Worm (Caenorhabditis elegans): Measurements from ENCODE around the gene htas-1.
A peak's percentile ranks its signal among the peaks of the same experiment; 100 is the strongest.

Gene htas-1

ce11 chrIV:9673683-9674336 lies 9.5 kb downstream of the htas-1 start:
- TF ChIP-seq nfyb-1 (GFP tag; IDR thresholded peaks at IDR 0.05): 0 out of 2 replicates have a peak, but pooled peaks have one; percentile 8
- TF ChIP-seq dpff-1 (tag; optimal IDR thresholded peaks at IDR 0.05): no peak
- TF ChIP-seq pbrm-1 (GFP tag; IDR thresholded peaks at IDR 0.05): no peak
- TF ChIP-seq nhr-80 (tag; optimal IDR thresholded peaks at IDR 0.05): peak; percentile 29
- no peak for TF ChIP-seq F49E8.2 (tag; optimal IDR thresholded peaks at IDR 0.05; ENCODE audit: insufficient read depth)
- TF ChIP-seq ZK185.1 (tag; optimal IDR thresholded peaks at IDR 0.05; ENCODE audit: poor library complexity, severe bottlenecking): no peak

ce11 chrIV:9673206-9673605 lies 10.1 kb downstream of the htas-1 start:
- no peak for TF ChIP-seq F52B5.7 (tag; optimal IDR thresholded peaks at IDR 0.05)
- no peak for TF ChIP-seq ekl-4 (GFP tag; IDR thresholded peaks at IDR 0.05)
- TF ChIP-seq dox-1 (GFP tag; IDR thresholded peaks at IDR 0.05): no peak
- no peak for TF ChIP-seq bed-2 (GFP tag; IDR thresholded peaks at IDR 0.05)
- TF ChIP-seq hsf-1 (GFP tag; IDR thresholded peaks at IDR 0.05): no peak
- TF ChIP-seq lag-1 (GFP tag; IDR thresholded peaks at IDR 0.05): no peak
- TF ChIP-seq ceh-27 (GFP tag; optimal IDR thresholded peaks at IDR 0.05): no peak

DNA sequence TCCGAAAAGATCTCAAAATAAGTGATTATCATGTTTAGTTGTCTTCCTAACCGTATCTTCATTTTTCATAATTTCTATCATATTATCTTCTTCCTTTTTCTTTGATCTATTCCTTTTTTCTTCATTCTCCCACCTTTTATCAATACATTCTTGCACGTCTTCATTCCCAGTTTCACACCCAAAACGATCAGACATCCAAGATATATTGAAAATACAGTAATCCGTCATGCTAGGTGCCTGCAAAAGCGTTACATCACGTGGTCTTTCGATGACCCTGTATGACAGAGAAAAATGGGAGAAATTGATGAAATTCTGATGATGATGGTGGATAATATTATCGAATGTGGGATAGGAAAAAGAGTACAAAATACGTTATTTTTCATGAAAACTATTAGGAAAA lies 10.9 kb downstream of the htas-1 start:
- no peak for TF ChIP-seq lin-54 (GFP tag; optimal IDR thresholded peaks at IDR 0.05)
- TF ChIP-seq lin-40 (tag; optimal IDR thresholded peaks at IDR 0.05): peak; percentile 53
- TF ChIP-seq ztf-26 (tag; optimal IDR thresholded peaks at IDR 0.05): peak; percentile 47
- no peak for TF ChIP-seq him-1 (tag; optimal IDR thresholded peaks at IDR 0.05)
- TF ChIP-seq hmg-1.2 (GFP tag; IDR thresholded peaks at IDR 0.05): no peak
- TF ChIP-seq Y53F4B.3 (GFP tag; IDR thresholded peaks at IDR 0.05): no peak
- TF ChIP-seq cebp-1 (GFP tag; IDR thresholded peaks at IDR 0.05): no peak
- peak; percentile 33 for TF ChIP-seq cebp-1 (tag; optimal IDR thresholded peaks at IDR 0.05)
- no peak for TF ChIP-seq F57C9.4 (tag; optimal IDR thresholded peaks at IDR 0.05)
- TF ChIP-seq somi-1 (GFP tag; optimal IDR thresholded peaks at IDR 0.05): peak; percentile 82

DNA sequence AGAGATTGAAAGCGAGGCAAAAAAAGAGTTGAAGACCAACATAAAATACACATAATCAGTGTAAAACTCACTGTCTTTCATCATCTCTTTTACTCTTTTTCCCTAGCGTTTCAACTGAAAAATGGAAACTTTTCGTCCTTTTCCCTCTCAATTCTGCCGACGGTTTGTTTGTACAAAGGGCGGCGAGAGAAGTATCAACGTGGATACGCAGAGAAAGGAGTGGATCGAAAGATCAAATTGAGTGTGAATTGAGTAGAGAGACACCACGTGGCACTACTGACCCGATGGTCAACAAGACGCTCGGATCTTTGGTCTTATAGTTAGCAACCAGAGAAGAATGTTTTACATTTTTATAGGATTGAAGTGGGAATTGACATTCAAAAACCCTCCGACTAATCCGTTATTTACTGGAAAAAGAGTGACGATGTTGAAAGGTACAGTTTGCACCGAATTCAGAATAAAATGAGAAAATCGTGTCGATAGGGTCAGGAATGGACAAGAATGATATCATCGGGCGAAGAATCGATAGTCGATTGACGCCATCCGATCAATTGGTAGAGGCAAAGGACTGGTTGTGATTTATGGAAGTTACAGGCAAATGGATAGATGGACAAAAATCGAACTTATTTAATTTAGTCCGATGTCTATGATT lies 12.2 kb downstream of the htas-1 start:
- TF ChIP-seq cebp-1 (GFP tag; IDR thresholded peaks at IDR 0.05) (no peak), cebp-1 (tag; optimal IDR thresholded peaks at IDR 0.05) (peak; percentile 74), atf-7 (tag; optimal IDR thresholded peaks at IDR 0.05) (no peak), madf-6 (GFP tag; IDR thresholded peaks at IDR 0.05) (no peak), lin-54 (GFP tag; optimal IDR thresholded peaks at IDR 0.05) (peak; percentile 10), T26A5.8 (tag; optimal IDR thresholded peaks at IDR 0.05) (no peak), mcd-1 (GFP tag; IDR thresholded peaks at IDR 0.05) (no peak), attf-6 (GFP tag; IDR thresholded peaks at IDR 0.05) (no peak), zfh-2 (GFP tag; conservative IDR thresholded peaks at IDR 0.05) (no peak), nhr-120 (GFP tag; IDR thresholded peaks at IDR 0.05) (no peak), F49E8.2 (tag; optimal IDR thresholded peaks at IDR 0.05; ENCODE audit: insufficient read depth) (no peak), sdz-38 (tag; optimal IDR thresholded peaks at IDR 0.05) (no peak), dox-1 (GFP tag; IDR thresholded peaks at IDR 0.05) (no peak; the same call in 1 of the 2 replicates), B0035.1 (tag; optimal IDR thresholded peaks at IDR 0.05) (no peak), nfya-1 (tag; optimal IDR thresholded peaks at IDR 0.05; ENCODE audit: borderline replicate concordance, insufficient read depth) (no peak), Y95B8A.8 (GFP tag; IDR thresholded peaks at IDR 0.05) (no peak), F57C9.4 (tag; optimal IDR thresholded peaks at IDR 0.05) (no peak), ZK185.1 (tag; optimal IDR thresholded peaks at IDR 0.05; ENCODE audit: poor library complexity, severe bottlenecking) (peak; percentile 26), lin-26 (GFP tag; IDR thresholded peaks at IDR 0.05) (no peak), Y79H2A.3 (GFP tag; conservative IDR thresholded peaks at IDR 0.05) (no peak), aptf-3 (GFP tag; IDR thresholded peaks at IDR 0.05) (no peak), ceh-27 (GFP tag; optimal IDR thresholded peaks at IDR 0.05) (no peak), pbrm-1 (GFP tag; IDR thresholded peaks at IDR 0.05) (no peak), F22D6.2 (tag; optimal IDR thresholded peaks at IDR 0.05) (no peak), ztf-3 (GFP tag; optimal IDR thresholded peaks at IDR 0.05) (no peak), attf-3 (GFP tag; conservative IDR thresholded peaks at IDR 0.05) (no peak), nhr-179 (tag; optimal IDR thresholded peaks at IDR 0.05) (no peak), Y53F4B.3 (GFP tag; IDR thresholded peaks at IDR 0.05) (no peak), nhr-80 (tag; optimal IDR thresholded peaks at IDR 0.05) (peak; percentile 88)

Data from whole organism, young adult.